Fruit fly (Drosophila melanogaster) whole organism, embryonic: ENCODE measurements around the gene Nasp.

ENCODE experiments used
- B-H1 ChIP-seq: fragments of 200-800 bp; sonication (Bioruptor generic); IDR thresholded peaks from 3 replicates; pipeline ENCODE4 v1.3.6; 2022; ENCODE audit warnings: missing biosample characterization, missing genetic modification characterization
- C15 ChIP-seq: fragments of 200-800 bp; sonication (Bioruptor generic); IDR thresholded peaks from 3 replicates; pipeline ENCODE4 v1.3.6; 2022; ENCODE audit warnings: missing biosample characterization, missing genetic modification characterization
- CG10565 ChIP-seq: fragments of 200-800 bp; sonication (Bioruptor generic); optimal IDR thresholded peaks from 3 replicates; lab custom pipeline; 2016; ENCODE audit warnings: missing biosample characterization, mild to moderate bottlenecking, missing genetic modification characterization
- CG10959 ChIP-seq: fragments of 200-800 bp; sonication (Bioruptor generic); IDR thresholded peaks from 2 replicates; pipeline ENCODE4 v1.3.6; 2022; ENCODE audit warnings: missing biosample characterization, missing genetic modification characterization
- CG14050 ChIP-seq: fragments of 200-800 bp; sonication (Bioruptor generic); IDR thresholded peaks from 3 replicates; pipeline ENCODE4 v1.3.6; 2022; ENCODE audit warnings: missing biosample characterization, missing genetic modification characterization
- CG1832 ChIP-seq: fragments of 200-800 bp; sonication (Bioruptor generic); optimal IDR thresholded peaks from 2 replicates; lab custom pipeline; 2017; ENCODE audit warnings: missing biosample characterization, mild to moderate bottlenecking, missing genetic modification characterization, inconsistent platforms
- CG18476 ChIP-seq: fragments of 200-800 bp; sonication (Bioruptor generic); optimal IDR thresholded peaks from 2 replicates; lab custom pipeline; 2016; ENCODE audit warnings: missing biosample characterization, mild to moderate bottlenecking, missing genetic modification characterization
- CG2116 ChIP-seq: fragments of 200-800 bp; sonication (Bioruptor generic); optimal IDR thresholded peaks from 3 replicates; lab custom pipeline; 2018; ENCODE audit warnings: missing biosample characterization, mild to moderate bottlenecking, missing genetic modification characterization
- CG2199 ChIP-seq: fragments of 200-800 bp; sonication (Bioruptor generic); IDR thresholded peaks from 3 replicates; pipeline ENCODE4 v1.3.6; 2022; ENCODE audit warnings: missing biosample characterization, missing genetic modification characterization
- CG6175 ChIP-seq: fragments of 200-800 bp; sonication (Bioruptor generic); IDR thresholded peaks from 3 replicates; pipeline ENCODE4 v1.3.6; 2022; ENCODE audit warnings: missing biosample characterization, missing genetic modification characterization
- CG6854 ChIP-seq: fragments of 200-800 bp; sonication (Bioruptor generic); optimal IDR thresholded peaks from 3 replicates; lab custom pipeline; 2017; ENCODE audit warnings: missing biosample characterization, mild to moderate bottlenecking, missing genetic modification characterization
- CG8478 ChIP-seq: fragments of >200 bp; optimal IDR thresholded peaks from 2 replicates; lab custom pipeline; 2018
- CG8765 ChIP-seq: fragments of 200-800 bp; sonication (Bioruptor generic); IDR thresholded peaks from 2 replicates; pipeline ENCODE4 v1.3.6; 2022; ENCODE audit warnings: missing biosample characterization, missing genetic modification characterization
- CG9797 ChIP-seq: fragments of 200-800 bp; sonication (Bioruptor generic); optimal IDR thresholded peaks from 3 replicates; lab custom pipeline; 2018; ENCODE audit warnings: missing biosample characterization, mild to moderate bottlenecking, missing genetic modification characterization
- CHES-1-like ChIP-seq: fragments of 200-800 bp; sonication (Bioruptor generic); optimal IDR thresholded peaks from 2 replicates; lab custom pipeline; 2016; ENCODE audit warnings: missing biosample characterization, missing genetic modification characterization
- Dad ChIP-seq: fragments of 200-800 bp; sonication (Bioruptor generic); optimal IDR thresholded peaks from 3 replicates; lab custom pipeline; 2016; ENCODE audit warnings: missing biosample characterization, missing genetic modification characterization
- Dbx ChIP-seq: fragments of 200-800 bp; sonication (Bioruptor generic); IDR thresholded peaks from 3 replicates; pipeline ENCODE4 v1.3.6; 2022; ENCODE audit warnings: missing biosample characterization, missing genetic modification characterization
- Dll ChIP-seq: fragments of 200-800 bp; sonication (Bioruptor generic); IDR thresholded peaks from 4 replicates; pipeline ENCODE4 v1.3.6; 2022; ENCODE audit warnings: missing biosample characterization, missing genetic modification characterization; ENCODE audit not compliant: partially characterized antibody
- Hr3 ChIP-seq: fragments of 200-800 bp; sonication (Bioruptor generic); optimal IDR thresholded peaks from 3 replicates; lab custom pipeline; 2016; ENCODE audit warnings: missing biosample characterization, missing genetic modification characterization
- Hr39 ChIP-seq: fragments of >200 bp; optimal IDR thresholded peaks from 2 replicates; lab custom pipeline; 2017
- Neu2 ChIP-seq: fragments of 200-800 bp; sonication (Bioruptor generic); optimal IDR thresholded peaks from 3 replicates; lab custom pipeline; 2016; ENCODE audit warnings: missing biosample characterization, missing genetic modification characterization, borderline replicate concordance
- Optix ChIP-seq: fragments of 200-800 bp; sonication (Bioruptor generic); IDR thresholded peaks from 3 replicates; pipeline ENCODE4 v1.3.6; 2022; ENCODE audit warnings: missing biosample characterization, missing genetic modification characterization
- PHDP ChIP-seq: fragments of 200-800 bp; sonication (Bioruptor generic); optimal IDR thresholded peaks from 3 replicates; lab custom pipeline; 2018; ENCODE audit warnings: missing biosample characterization, mild to moderate bottlenecking, missing genetic modification characterization, moderate library complexity
- Pdp1 ChIP-seq, 2 experiments: fragments of 200-800 bp; sonication (Bioruptor generic); optimal IDR thresholded peaks; 3 replicates each; lab custom pipeline; 2016; ENCODE audit warnings: missing biosample characterization in 2 of 2, missing genetic modification characterization in 2 of 2, mild to moderate bottlenecking in 1 of 2, moderate library complexity in 1 of 2
- Sry-β ChIP-seq: fragments of 200-800 bp; sonication (Bioruptor generic); optimal IDR thresholded peaks from 2 replicates; lab custom pipeline; 2018; ENCODE audit warnings: missing biosample characterization, mild to moderate bottlenecking, missing genetic modification characterization, moderate library complexity
- Vsx1 ChIP-seq: fragments of 200-800 bp; sonication (Bioruptor generic); optimal IDR thresholded peaks from 2 replicates; lab custom pipeline; 2017; ENCODE audit warnings: missing biosample characterization, mild to moderate bottlenecking, missing genetic modification characterization, missing genetic modification reagents
- ase ChIP-seq: fragments of 200-800 bp; sonication (Bioruptor generic); IDR thresholded peaks from 3 replicates; pipeline ENCODE4 v1.3.6; 2022; ENCODE audit warnings: missing biosample characterization, missing genetic modification characterization
- bigmax ChIP-seq: fragments of 200-800 bp; sonication (Bioruptor generic); optimal IDR thresholded peaks from 2 replicates; lab custom pipeline; 2018; ENCODE audit warnings: missing biosample characterization, mild to moderate bottlenecking, missing genetic modification characterization
- cas ChIP-seq: fragments of 200-800 bp; sonication (Bioruptor generic); IDR thresholded peaks from 2 replicates; pipeline ENCODE4 v1.3.6; 2022; ENCODE audit warnings: missing biosample characterization, missing genetic modification characterization
- croc ChIP-seq: fragments of 200-800 bp; sonication (Bioruptor generic); conservative IDR thresholded peaks from 3 replicates; pipeline ENCODE4 v1.3.6; 2022; ENCODE audit warnings: missing biosample characterization, missing genetic modification characterization
- crp ChIP-seq, 2 experiments: fragments of 200-800 bp; sonication (Bioruptor generic); optimal IDR thresholded peaks; 2 replicates in 1 of 2; 3 replicates in 1 of 2; lab custom pipeline; 2017; ENCODE audit warnings: missing biosample characterization in 2 of 2, missing genetic modification characterization in 2 of 2, mild to moderate bottlenecking in 1 of 2, moderate library complexity in 1 of 2
- dan ChIP-seq: fragments of 200-800 bp; sonication (Bioruptor generic); IDR thresholded peaks from 2 replicates; pipeline ENCODE4 v1.3.6; 2022; ENCODE audit warnings: missing biosample characterization, missing genetic modification characterization
- exex ChIP-seq: fragments of 200-800 bp; sonication (Bioruptor generic); optimal IDR thresholded peaks from 4 replicates; lab custom pipeline; 2018; ENCODE audit warnings: missing biosample characterization, mild to moderate bottlenecking, missing genetic modification characterization, moderate library complexity
- fd64A ChIP-seq: fragments of 200-800 bp; sonication (Bioruptor generic); optimal IDR thresholded peaks from 3 replicates; lab custom pipeline; 2018; ENCODE audit warnings: missing biosample characterization, mild to moderate bottlenecking, missing genetic modification characterization
- fu2 ChIP-seq: fragments of 200-800 bp; sonication (Bioruptor generic); optimal IDR thresholded peaks from 2 replicates; lab custom pipeline; 2016; ENCODE audit warnings: missing biosample characterization, missing genetic modification characterization
- gro ChIP-seq: fragments of 200-800 bp; sonication (Bioruptor generic); optimal IDR thresholded peaks from 2 replicates; lab custom pipeline; 2016; ENCODE audit warnings: missing biosample characterization, missing genetic modification characterization
- gsb-n ChIP-seq: fragments of 200-800 bp; sonication (Bioruptor generic); optimal IDR thresholded peaks from 3 replicates; lab custom pipeline; 2018; ENCODE audit warnings: missing biosample characterization, mild to moderate bottlenecking, missing genetic modification characterization
- hb ChIP-seq: fragments of 200-800 bp; sonication (Bioruptor generic); IDR thresholded peaks from 3 replicates; pipeline ENCODE4 v1.3.6; 2022; ENCODE audit warnings: missing biosample characterization, missing genetic modification characterization; ENCODE audit not compliant: partially characterized antibody
- nom ChIP-seq: fragments of 200-800 bp; sonication (Bioruptor generic); optimal IDR thresholded peaks from 2 replicates; lab custom pipeline; 2017; ENCODE audit warnings: missing biosample characterization, missing genetic modification characterization, mild to moderate bottlenecking, moderate library complexity, missing genetic modification reagents
- pan ChIP-seq, 4 experiments: fragments of >200 bp in 3 of 4; fragments of 200-800 bp in 1 of 4; sonication (Bioruptor generic) in 1 of 4; optimal IDR thresholded peaks in 3 of 4; IDR thresholded peaks in 1 of 4; 2 replicates each; pipeline versions ENCODE4 v1.3.6 to Lab custom; 2017 to 2022; ENCODE audit warnings: missing biosample characterization in 2 of 4, missing genetic modification characterization in 2 of 4, mixed read lengths in 1 of 4
- pum ChIP-seq: fragments of 200-800 bp; sonication (Bioruptor generic); optimal IDR thresholded peaks from 2 replicates; lab custom pipeline; 2016; ENCODE audit warnings: missing biosample characterization, missing genetic modification characterization
- salm ChIP-seq: fragments of 200-800 bp; sonication (Bioruptor generic); optimal IDR thresholded peaks from 2 replicates; lab custom pipeline; 2018; ENCODE audit warnings: missing biosample characterization, mild to moderate bottlenecking, missing genetic modification characterization
- sd ChIP-seq: fragments of 200-800 bp; sonication (Bioruptor generic); optimal IDR thresholded peaks from 3 replicates; lab custom pipeline; 2018; ENCODE audit warnings: missing biosample characterization, mild to moderate bottlenecking, missing genetic modification characterization, moderate library complexity
- shn ChIP-seq: fragments of 200-800 bp; sonication (Bioruptor generic); optimal IDR thresholded peaks from 3 replicates; lab custom pipeline; 2016; ENCODE audit warnings: missing biosample characterization, missing genetic modification characterization
- sima ChIP-seq: fragments of 200-800 bp; sonication (Bioruptor generic); optimal IDR thresholded peaks from 2 replicates; lab custom pipeline; 2016; ENCODE audit warnings: missing biosample characterization, missing genetic modification characterization
- sqz ChIP-seq: fragments of 200-800 bp; sonication (Bioruptor generic); optimal IDR thresholded peaks from 3 replicates; lab custom pipeline; 2018; ENCODE audit warnings: missing biosample characterization, mild to moderate bottlenecking, missing genetic modification characterization
- sug ChIP-seq: fragments of 200-800 bp; optimal IDR thresholded peaks from 2 replicates; lab custom pipeline; 2019; ENCODE audit warnings: missing biosample characterization, mild to moderate bottlenecking, missing genetic modification characterization, moderate library complexity
- tio ChIP-seq: fragments of 200-800 bp; sonication (Bioruptor generic); optimal IDR thresholded peaks from 2 replicates; lab custom pipeline; 2017; ENCODE audit warnings: missing biosample characterization, missing genetic modification characterization, inconsistent platforms
- toy ChIP-seq: fragments of 200-800 bp; sonication (Bioruptor generic); IDR thresholded peaks from 2 replicates; pipeline ENCODE4 v1.3.6; 2022; ENCODE audit warnings: missing biosample characterization, missing genetic modification characterization

Gene Nasp

dm6 chr3R:8731597-8732263, 15.9 kb upstream of the Nasp start, which contains the start of the genes M1BP and CG8202 (continued):
- no peak for TF ChIP-seq Vsx1 (GFP tag; lab: Kevin White, UChicago)
- TF ChIP-seq cas (GFP tag; lab: Robert Waterston, UW) = no peak
- no peak for TF ChIP-seq pan (optimal IDR thresholded peaks at IDR 0.05; lab: Kevin White, UChicago)
- TF ChIP-seq pan (GFP tag; optimal IDR thresholded peaks at IDR 0.05 in 1 of 2, IDR thresholded peaks at IDR 0.05 in 1 of 2) = peak in 1 of 2 experiments; percentile 69
- TF ChIP-seq PHDP (tag; lab: Kevin White, UChicago) = peak; percentile 91
- peak; percentile 84 for TF ChIP-seq tio (GFP tag; lab: Kevin White, UChicago)
- TF ChIP-seq Pdp1 (GFP tag; optimal IDR thresholded peaks at IDR 0.05; lab: Kevin White, UChicago) = peak; percentile 55 to 57
- TF ChIP-seq CG14050 (GFP tag; lab: Robert Waterston, UW) = 0 out of 3 replicates have a peak, but pooled peaks have one; percentile 50
- TF ChIP-seq CG18476 (GFP tag; lab: Kevin White, UChicago) = peak; percentile 53
- TF ChIP-seq croc (GFP tag; lab: Robert Waterston, UW) = peak; percentile 66; the same call in 1 of the 3 replicates
- no peak for TF ChIP-seq sqz
- peak; percentile 18 for TF ChIP-seq fd64A (GFP tag; lab: Kevin White, UChicago)
- peak; percentile 65; the same call in 2 of the 3 replicates for TF ChIP-seq B-H1 (GFP tag; lab: Robert Waterston, UW)
- peak; percentile 88 for TF ChIP-seq CG6854
- peak; percentile 43 for TF ChIP-seq CG10565 (GFP tag; lab: Kevin White, UChicago)
- TF ChIP-seq ase = peak; percentile 52; the same call in 1 of the 3 replicates
- TF ChIP-seq CG8478 (lab: Kevin White, UChicago) = no peak
- no peak for TF ChIP-seq sima (GFP tag; lab: Kevin White, UChicago)
- peak; percentile 66 for TF ChIP-seq exex
- TF ChIP-seq hb (GFP tag; lab: Robert Waterston, UW) = no peak
- TF ChIP-seq CG2199 (GFP tag; lab: Robert Waterston, UW) = no peak
- no peak for TF ChIP-seq dan (GFP tag; lab: Robert Waterston, UW)
- TF ChIP-seq Dll (GFP tag; lab: Robert Waterston, UW) = no peak
- TF ChIP-seq CG8765 (GFP tag; lab: Robert Waterston, UW) = peak; percentile 53
- TF ChIP-seq CG6175 (GFP tag; lab: Robert Waterston, UW) = 0 out of 3 replicates have a peak, but pooled peaks have one; percentile 63
- peak; percentile 73 for TF ChIP-seq CG2116
- peak; percentile 51 for TF ChIP-seq Sry-β (GFP tag; lab: Kevin White, UChicago)
- peak; percentile 93 for TF ChIP-seq gsb-n (tag; lab: Kevin White, UChicago)
- TF ChIP-seq nom = peak; percentile 95
- TF ChIP-seq Hr39 = no peak
- peak; percentile 45 for TF ChIP-seq fu2 (GFP tag; lab: Kevin White, UChicago)
- TF ChIP-seq Neu2 = no peak
- peak in 1 of 2 experiments; percentile 73 for TF ChIP-seq crp (GFP tag; optimal IDR thresholded peaks at IDR 0.05; lab: Kevin White, UChicago)
- peak; percentile 81 for TF ChIP-seq salm (tag; lab: Kevin White, UChicago)
- no peak for TF ChIP-seq bigmax (GFP tag; lab: Kevin White, UChicago)
- peak; percentile 65; the same call in 2 of the 3 replicates for TF ChIP-seq Optix (GFP tag; lab: Robert Waterston, UW)
- peak; percentile 27 for TF ChIP-seq CHES-1-like (GFP tag; lab: Kevin White, UChicago)
- peak; percentile 82; the same call in 2 of the 3 replicates for TF ChIP-seq Dbx (GFP tag; lab: Robert Waterston, UW)
- no peak for TF ChIP-seq CG1832 (GFP tag; lab: Kevin White, UChicago)
- TF ChIP-seq CG10959 (GFP tag; lab: Robert Waterston, UW) = peak; percentile 62
- TF ChIP-seq toy = no peak; the same call in 1 of the 2 replicates
- TF ChIP-seq Hr3 (GFP tag; lab: Kevin White, UChicago) = peak; percentile 94
- peak; percentile 56 for TF ChIP-seq pum (GFP tag; lab: Kevin White, UChicago)
- TF ChIP-seq sug (tag; lab: Kevin White, UChicago) = peak; percentile 92
- TF ChIP-seq Dad (GFP tag; lab: Kevin White, UChicago) = peak; percentile 43
- TF ChIP-seq CG9797 (GFP tag; lab: Kevin White, UChicago) = peak; percentile 54
- peak; percentile 93 for TF ChIP-seq sd
- peak; percentile 17 for TF ChIP-seq gro
- TF ChIP-seq C15 (GFP tag; lab: Robert Waterston, UW) = no peak
- TF ChIP-seq shn (GFP tag; lab: Kevin White, UChicago) = peak; percentile 33
